Worm (Caenorhabditis elegans) whole organism, late embryonic: ENCODE data around the gene R07E4.1.

Experiments
- C08G9.2 ChIP-seq: sonication (generic microtip); optimal IDR thresholded peaks from 2 replicates; lab custom pipeline; 2016; ENCODE audit warnings: mild to moderate bottlenecking, missing genetic modification characterization, moderate library complexity, missing compliant biosample characterization
- C38D4.7 ChIP-seq: fragments of 200-800 bp; sonication (Bioruptor generic); optimal IDR thresholded peaks from 2 replicates; lab custom pipeline; 2018; ENCODE audit warnings: mild to moderate bottlenecking, missing genetic modification characterization, moderate library complexity, missing compliant biosample characterization
- F13H6.1 ChIP-seq: sonication (generic microtip); optimal IDR thresholded peaks from 2 replicates; lab custom pipeline; 2016; ENCODE audit warnings: missing genetic modification characterization, missing compliant biosample characterization
- K02D7.2 ChIP-seq: sonication (generic microtip); optimal IDR thresholded peaks from 2 replicates; lab custom pipeline; 2017; ENCODE audit warnings: mild to moderate bottlenecking, missing genetic modification characterization, missing compliant biosample characterization
- K09A11.1 ChIP-seq: sonication (generic microtip); optimal IDR thresholded peaks from 2 replicates; lab custom pipeline; 2017; ENCODE audit warnings: antibody characterized with exemption, mild to moderate bottlenecking, missing genetic modification characterization, missing compliant biosample characterization; ENCODE audit not compliant: insufficient read depth
- Y22D7AL.16 ChIP-seq: sonication (generic microtip); optimal IDR thresholded peaks from 2 replicates; lab custom pipeline; 2016; ENCODE audit warnings: missing genetic modification characterization, missing compliant biosample characterization
- ahr-1 ChIP-seq: sonication (generic microtip); optimal IDR thresholded peaks from 2 replicates; lab custom pipeline; 2016; ENCODE audit warnings: missing genetic modification characterization, missing compliant biosample characterization
- ceh-14 ChIP-seq: sonication (generic microtip); optimal IDR thresholded peaks from 2 replicates; lab custom pipeline; 2016; ENCODE audit warnings: missing genotype, missing genetic modification characterization, missing compliant biosample characterization
- ceh-18 ChIP-seq: sonication (generic microtip); optimal IDR thresholded peaks from 2 replicates; lab custom pipeline; 2016; ENCODE audit warnings: missing genetic modification characterization, missing compliant biosample characterization
- ceh-19 ChIP-seq: fragments of 200-800 bp; sonication (Bioruptor generic); optimal IDR thresholded peaks from 2 replicates; lab custom pipeline; 2018; ENCODE audit warnings: mild to moderate bottlenecking, missing genetic modification characterization, missing compliant biosample characterization
- ceh-2 ChIP-seq: sonication (generic microtip); optimal IDR thresholded peaks from 2 replicates; lab custom pipeline; 2016; ENCODE audit warnings: missing genotype, missing genetic modification characterization, missing compliant biosample characterization
- ceh-22 ChIP-seq: sonication (generic microtip); optimal IDR thresholded peaks from 2 replicates; lab custom pipeline; 2017; ENCODE audit warnings: missing biosample characterization, missing genetic modification characterization
- ceh-30 ChIP-seq: fragments of 150-350 bp; optimal IDR thresholded peaks from 2 replicates; lab custom pipeline; 2014; ENCODE audit warnings: missing biosample characterization, missing genetic modification characterization
- ceh-31 ChIP-seq: sonication (generic microtip); optimal IDR thresholded peaks from 2 replicates; lab custom pipeline; 2016; ENCODE audit warnings: missing genetic modification characterization, missing compliant biosample characterization
- ceh-45 ChIP-seq: fragments of 200-800 bp; sonication (Bioruptor generic); IDR thresholded peaks from 2 replicates; pipeline ENCODE4 v1.3.6; 2022; ENCODE audit warnings: missing genetic modification reagents, missing genetic modification characterization, missing compliant biosample characterization
- ceh-6 ChIP-seq: fragments of 200-800 bp; sonication (Bioruptor generic); optimal IDR thresholded peaks from 2 replicates; lab custom pipeline; 2018; ENCODE audit warnings: mild to moderate bottlenecking, missing genetic modification characterization, missing compliant biosample characterization
- ceh-9 ChIP-seq: sonication (generic microtip); optimal IDR thresholded peaks from 2 replicates; lab custom pipeline; 2016; ENCODE audit warnings: mild to moderate bottlenecking, missing genetic modification characterization, inconsistent platforms, missing compliant biosample characterization
- che-1 ChIP-seq: sonication (generic microtip); optimal IDR thresholded peaks from 2 replicates; lab custom pipeline; 2016; ENCODE audit warnings: mild to moderate bottlenecking, missing genetic modification characterization, missing compliant biosample characterization
- dve-1 ChIP-seq: sonication (generic microtip); optimal IDR thresholded peaks from 2 replicates; lab custom pipeline; 2017; ENCODE audit warnings: antibody characterized with exemption, mild to moderate bottlenecking, missing genetic modification characterization, missing compliant biosample characterization
- elt-2 ChIP-seq: sonication (generic microtip); optimal IDR thresholded peaks from 2 replicates; lab custom pipeline; 2016; ENCODE audit warnings: missing genetic modification reagents, missing genetic modification characterization, missing compliant biosample characterization
- elt-4 ChIP-seq: sonication (generic microtip); optimal IDR thresholded peaks from 2 replicates; lab custom pipeline; 2016; ENCODE audit warnings: missing genetic modification characterization, missing compliant biosample characterization
- eyg-1 ChIP-seq: sonication (generic microtip); optimal IDR thresholded peaks from 2 replicates; lab custom pipeline; 2016; ENCODE audit warnings: missing genotype, missing genetic modification characterization, missing compliant biosample characterization
- fax-1 ChIP-seq: sonication (generic microtip); optimal IDR thresholded peaks from 2 replicates; lab custom pipeline; 2016; ENCODE audit warnings: missing genotype, missing genetic modification characterization, missing compliant biosample characterization
- fkh-10 ChIP-seq: fragments of 150-350 bp; optimal IDR thresholded peaks from 2 replicates; lab custom pipeline; 2014; ENCODE audit warnings: missing biosample characterization, missing genetic modification reagents, missing genetic modification characterization
- gmeb-2 ChIP-seq: sonication (generic microtip); optimal IDR thresholded peaks from 2 replicates; lab custom pipeline; 2016; ENCODE audit warnings: missing genetic modification characterization, inconsistent platforms, missing compliant biosample characterization
- hlh-15 ChIP-seq: sonication (generic microtip); optimal IDR thresholded peaks from 2 replicates; lab custom pipeline; 2016; ENCODE audit warnings: missing genetic modification characterization, missing compliant biosample characterization
- hlh-6 ChIP-seq: sonication (generic microtip); optimal IDR thresholded peaks from 2 replicates; lab custom pipeline; 2016; ENCODE audit warnings: missing genotype, missing genetic modification characterization, missing compliant biosample characterization
- hlh-8 ChIP-seq: sonication (generic microtip); optimal IDR thresholded peaks from 2 replicates; lab custom pipeline; 2016; ENCODE audit warnings: missing genotype, missing genetic modification characterization, missing compliant biosample characterization
- madf-2 ChIP-seq: sonication (generic microtip); optimal IDR thresholded peaks from 2 replicates; lab custom pipeline; 2017; ENCODE audit warnings: missing genetic modification characterization, missing compliant biosample characterization
- mec-3 ChIP-seq: sonication (generic microtip); optimal IDR thresholded peaks from 2 replicates; lab custom pipeline; 2016; ENCODE audit warnings: borderline replicate concordance, missing genetic modification characterization, missing compliant biosample characterization
- nfya-1 ChIP-seq: sonication (generic microtip); optimal IDR thresholded peaks from 2 replicates; lab custom pipeline; 2017; ENCODE audit warnings: missing genetic modification characterization, mild to moderate bottlenecking, missing compliant biosample characterization, antibody characterized with exemption, moderate library complexity
- nhr-11 ChIP-seq: fragments of 150-350 bp; optimal IDR thresholded peaks from 2 replicates; lab custom pipeline; 2014; ENCODE audit warnings: missing biosample characterization, missing genetic modification characterization
- npax-4 ChIP-seq: sonication (generic microtip); optimal IDR thresholded peaks from 2 replicates; lab custom pipeline; 2016; ENCODE audit warnings: missing genetic modification characterization, missing compliant biosample characterization
- odd-2 ChIP-seq: sonication (generic microtip); optimal IDR thresholded peaks from 2 replicates; lab custom pipeline; 2017; ENCODE audit warnings: antibody characterized with exemption, mild to moderate bottlenecking, missing genetic modification characterization, missing compliant biosample characterization
- pag-3 ChIP-seq: sonication (generic microtip); optimal IDR thresholded peaks from 2 replicates; lab custom pipeline; 2016; ENCODE audit warnings: missing compliant biosample characterization, missing genetic modification characterization, borderline replicate concordance
- pat-9 ChIP-seq: fragments of 200-800 bp; sonication (Bioruptor generic); optimal IDR thresholded peaks from 2 replicates; lab custom pipeline; 2018; ENCODE audit warnings: mild to moderate bottlenecking, missing genetic modification characterization, moderate library complexity, missing compliant biosample characterization
- pha-2 ChIP-seq: sonication (generic microtip); optimal IDR thresholded peaks from 2 replicates; lab custom pipeline; 2017; ENCODE audit warnings: mild to moderate bottlenecking, missing genetic modification characterization, missing compliant biosample characterization
- pqm-1 ChIP-seq: sonication (generic microtip); optimal IDR thresholded peaks from 2 replicates; lab custom pipeline; 2016; ENCODE audit warnings: missing genetic modification characterization, missing compliant biosample characterization
- ref-2 ChIP-seq: sonication (generic microtip); optimal IDR thresholded peaks from 2 replicates; lab custom pipeline; 2016; ENCODE audit warnings: missing genetic modification characterization, missing compliant biosample characterization
- rnt-1 ChIP-seq: sonication (generic microtip); optimal IDR thresholded peaks from 2 replicates; lab custom pipeline; 2016; ENCODE audit warnings: missing genetic modification characterization, missing compliant biosample characterization
- sdc-2 ChIP-seq: sonication (generic microtip); optimal IDR thresholded peaks from 2 replicates; lab custom pipeline; 2016; ENCODE audit warnings: missing genotype, missing genetic modification characterization, missing compliant biosample characterization
- sox-2 ChIP-seq: fragments of 200-800 bp; sonication (Bioruptor generic); IDR thresholded peaks from 2 replicates; pipeline ENCODE4 v1.3.6; 2022; ENCODE audit warnings: missing genetic modification reagents, missing genetic modification characterization, missing compliant biosample characterization
- tbx-2 ChIP-seq: sonication (generic microtip); optimal IDR thresholded peaks from 2 replicates; lab custom pipeline; 2016; ENCODE audit warnings: missing genetic modification characterization, missing compliant biosample characterization
- tbx-7 ChIP-seq: sonication (generic microtip); optimal IDR thresholded peaks from 2 replicates; lab custom pipeline; 2016; ENCODE audit warnings: missing genotype, missing genetic modification characterization, missing compliant biosample characterization
- unc-3 ChIP-seq, 2 experiments: fragments of 200-800 bp in 1 of 2; sonication (Bioruptor generic) in 1 of 2; sonication (generic microtip) in 1 of 2; conservative IDR thresholded peaks in 1 of 2; optimal IDR thresholded peaks in 1 of 2; 2 replicates each; pipeline versions ENCODE4 v1.3.6 to Lab custom; 2016 to 2022; ENCODE audit warnings: missing compliant biosample characterization in 2 of 2, missing genetic modification characterization in 2 of 2, missing genetic modification reagents in 1 of 2
- unc-55 ChIP-seq: sonication (generic microtip); optimal IDR thresholded peaks from 2 replicates; lab custom pipeline; 2017; ENCODE audit warnings: missing biosample characterization, missing genetic modification reagents, missing genetic modification characterization
- unc-86 ChIP-seq: sonication (generic microtip); optimal IDR thresholded peaks from 2 replicates; lab custom pipeline; 2016; ENCODE audit warnings: missing genetic modification characterization, missing compliant biosample characterization
- zip-5 ChIP-seq: sonication (generic microtip); optimal IDR thresholded peaks from 2 replicates; lab custom pipeline; 2016; ENCODE audit warnings: missing genetic modification characterization, missing compliant biosample characterization
- ztf-16 ChIP-seq: sonication (generic microtip); optimal IDR thresholded peaks from 2 replicates; lab custom pipeline; 2017; ENCODE audit warnings: missing genetic modification characterization, missing compliant biosample characterization

Gene R07E4.1

ce11 chrX:5975726-5976125 lies 16.8 kb downstream of the R07E4.1 start:
- no peak for TF ChIP-seq pag-3 (tag; lab: Kevin White, UChicago)
- TF ChIP-seq dve-1: no peak
- TF ChIP-seq madf-2 (tag; lab: Kevin White, UChicago): no peak
- TF ChIP-seq npax-4 (tag; lab: Kevin White, UChicago): no peak
- TF ChIP-seq hlh-15 (tag; lab: Kevin White, UChicago): no peak
- no peak for TF ChIP-seq che-1 (tag; lab: Kevin White, UChicago)
- no peak for TF ChIP-seq ahr-1
- no peak for TF ChIP-seq K02D7.2 (tag; lab: Kevin White, UChicago)
- no peak for TF ChIP-seq rnt-1 (tag; lab: Kevin White, UChicago)

ce11 chrX:5976206-5976960 lies 17.5 kb downstream of the R07E4.1 start:
- TF ChIP-seq elt-4 (tag; lab: Kevin White, UChicago): no peak
- TF ChIP-seq pat-9 (tag; lab: Kevin White, UChicago): no peak
- no peak for TF ChIP-seq fax-1
- no peak for TF ChIP-seq pqm-1 (tag; lab: Kevin White, UChicago)
- no peak for TF ChIP-seq Y22D7AL.16 (tag; lab: Kevin White, UChicago)
- no peak for TF ChIP-seq ceh-9
- TF ChIP-seq ceh-18 (tag; lab: Kevin White, UChicago): peak; percentile 70
- TF ChIP-seq sox-2 (GFP tag; lab: Robert Waterston, UW): no peak
- no peak for TF ChIP-seq gmeb-2 (tag; lab: Kevin White, UChicago)
- TF ChIP-seq unc-86 (tag; lab: Kevin White, UChicago): no peak
- no peak for TF ChIP-seq npax-4 (tag; lab: Kevin White, UChicago)
- no peak for TF ChIP-seq ceh-22 (tag; lab: Kevin White, UChicago)
- no peak for TF ChIP-seq mec-3 (tag; lab: Kevin White, UChicago)
- TF ChIP-seq unc-55 (GFP tag; lab: Kevin White, UChicago): peak; percentile 54
- TF ChIP-seq rnt-1 (tag; lab: Kevin White, UChicago): no peak
- no peak for TF ChIP-seq C08G9.2 (tag; lab: Kevin White, UChicago)
- TF ChIP-seq pha-2 (tag; lab: Kevin White, UChicago): no peak
- TF ChIP-seq C38D4.7 (GFP tag; lab: Kevin White, UChicago): no peak
- no peak for TF ChIP-seq hlh-6 (tag; lab: Kevin White, UChicago)
- no peak for TF ChIP-seq ceh-30
- no peak for TF ChIP-seq ceh-2
- TF ChIP-seq ceh-45 (GFP tag; lab: Robert Waterston, UW): no peak
- no peak for TF ChIP-seq odd-2 (tag; lab: Kevin White, UChicago)
- TF ChIP-seq tbx-7: no peak
- TF ChIP-seq ceh-19 (GFP tag; lab: Kevin White, UChicago): no peak
- no peak for TF ChIP-seq K02D7.2 (tag; lab: Kevin White, UChicago)
- no peak for TF ChIP-seq ztf-16 (tag; lab: Kevin White, UChicago)
- TF ChIP-seq F13H6.1 (tag; lab: Kevin White, UChicago): no peak
- no peak for TF ChIP-seq K09A11.1
- TF ChIP-seq pag-3 (tag; lab: Kevin White, UChicago): no peak
- no peak for TF ChIP-seq unc-3 (GFP tag; conservative IDR thresholded peaks at IDR 0.05; lab: Robert Waterston, UW)
- TF ChIP-seq unc-3 (tag; optimal IDR thresholded peaks at IDR 0.05; lab: Kevin White, UChicago): peak; percentile 66
- TF ChIP-seq ceh-31 (tag; lab: Kevin White, UChicago): peak; percentile 53
- no peak for TF ChIP-seq hlh-15 (tag; lab: Kevin White, UChicago)
- TF ChIP-seq nhr-11 (tag; lab: Kevin White, UChicago): no peak
- no peak for TF ChIP-seq ref-2 (tag; lab: Kevin White, UChicago)
- no peak for TF ChIP-seq eyg-1
- peak; percentile 26 for TF ChIP-seq ceh-14 (tag; lab: Kevin White, UChicago)
- TF ChIP-seq elt-2: no peak
- no peak for TF ChIP-seq fkh-10
- TF ChIP-seq sdc-2: peak; percentile 5
- peak; percentile 31 for TF ChIP-seq tbx-2 (tag; lab: Kevin White, UChicago)
- peak; percentile 88 for TF ChIP-seq nfya-1 (tag; lab: Kevin White, UChicago)
- TF ChIP-seq ahr-1: no peak
- TF ChIP-seq ceh-6 (GFP tag; lab: Kevin White, UChicago): no peak
- TF ChIP-seq zip-5 (tag; lab: Kevin White, UChicago): no peak
- TF ChIP-seq hlh-8 (tag; lab: Kevin White, UChicago): no peak
